Worm (Caenorhabditis elegans): Measurements from ENCODE around the gene npax-4.

ce11 chrIV:8867562-8867961 is 12.1 kb downstream of the npax-4 start:
- TF ChIP-seq ama-1 (optimal IDR thresholded peaks at IDR 0.05) (no peak), sea-1 (GFP tag; conservative IDR thresholded peaks at IDR 0.05) (no peak), hmbx-1 (tag; optimal IDR thresholded peaks at IDR 0.05) (no peak), scrt-1 (GFP tag; IDR thresholded peaks at IDR 0.05) (no peak), ceh-13 (GFP tag; optimal IDR thresholded peaks at IDR 0.05) (no peak)
